Fruit fly (Drosophila melanogaster): ENCODE measurements around the gene Mob2.
A peak's percentile ranks its signal among the peaks of the same experiment; 100 is the strongest.

Mob2 gene

DNA sequence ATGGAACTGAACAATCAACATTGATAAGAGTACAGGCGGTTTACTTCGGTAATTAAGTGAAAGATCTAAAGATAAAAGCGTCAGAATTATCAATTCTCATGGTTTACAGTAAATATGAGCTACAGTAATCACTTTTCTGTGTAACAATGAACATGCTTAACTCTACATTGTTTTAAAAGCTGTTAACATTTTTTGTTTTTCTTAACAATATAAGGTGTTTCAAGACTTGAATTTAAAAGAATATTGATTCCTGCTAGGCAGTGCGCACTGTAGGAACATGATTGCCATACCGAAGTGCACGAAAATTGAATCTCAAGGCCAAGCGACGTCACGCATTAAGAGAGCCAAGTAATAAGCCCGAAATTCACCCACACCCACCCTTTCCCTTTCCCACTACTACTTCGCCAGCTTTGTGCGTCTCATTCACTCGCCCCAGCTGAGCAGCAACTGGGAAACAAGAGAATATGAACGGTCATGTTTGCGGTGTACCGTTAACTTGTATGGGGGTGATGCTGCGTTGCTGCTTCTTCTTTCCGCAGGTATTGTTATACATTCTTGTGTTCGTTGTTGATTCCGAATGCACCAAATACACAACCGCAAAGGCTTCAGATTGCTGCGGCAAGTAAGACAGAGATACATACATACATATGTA is 70.7 kb downstream of the Mob2 start (continued):
- peak; percentile 38 for TF ChIP-seq CG1603 (tag; optimal IDR thresholded peaks at IDR 0.05)
- peak; percentile 17 for TF ChIP-seq pnt (GFP tag; optimal IDR thresholded peaks at IDR 0.05)
- no peak for TF ChIP-seq CG31365 (tag; optimal IDR thresholded peaks at IDR 0.05)
- peak; percentile 24 for TF ChIP-seq CG7928 (GFP tag; optimal IDR thresholded peaks at IDR 0.05)
- TF ChIP-seq CG10274 (GFP tag; optimal IDR thresholded peaks at IDR 0.05), result peak; percentile 30
- TF ChIP-seq danr (GFP tag; IDR thresholded peaks at IDR 0.05), result peak; percentile 58; the same call in 1 of the 2 replicates
- no peak for TF ChIP-seq NK7.1 (GFP tag; optimal IDR thresholded peaks at IDR 0.05)
- peak; percentile 64 for TF ChIP-seq CG12659 (GFP tag; optimal IDR thresholded peaks at IDR 0.05)
- peak; percentile 67; the same call in 1 of the 2 replicates for TF ChIP-seq CG7372 (GFP tag; IDR thresholded peaks at IDR 0.05)
- no peak for TF ChIP-seq CG30431 (GFP tag; optimal IDR thresholded peaks at IDR 0.05)
- TF ChIP-seq CG12769 (tag; optimal IDR thresholded peaks at IDR 0.05), result peak; percentile 79
- peak; percentile 42; the same call in 1 of the 2 replicates for TF ChIP-seq onecut (GFP tag; IDR thresholded peaks at IDR 0.05)
- peak; percentile 49 for TF ChIP-seq CG7556 (GFP tag; optimal IDR thresholded peaks at IDR 0.05)
- TF ChIP-seq al (GFP tag; IDR thresholded peaks at IDR 0.05), result peak; percentile 14; the same call in 1 of the 2 replicates
- TF ChIP-seq Jarid2 (GFP tag; optimal IDR thresholded peaks at IDR 0.05), result no peak
- TF ChIP-seq grau (tag; optimal IDR thresholded peaks at IDR 0.05), result peak; percentile 96
- TF ChIP-seq CG8388 (GFP tag; optimal IDR thresholded peaks at IDR 0.05), result peak; percentile 6
- peak; percentile 70; the same call in 1 of the 2 replicates for TF ChIP-seq ttk (GFP tag; IDR thresholded peaks at IDR 0.05)
- TF ChIP-seq CG1792 (GFP tag; optimal IDR thresholded peaks at IDR 0.05), result peak; percentile 17
- TF ChIP-seq Fer3 (tag; optimal IDR thresholded peaks at IDR 0.05), result peak; percentile 72
- TF ChIP-seq corto (GFP tag; optimal IDR thresholded peaks at IDR 0.05), result peak; percentile 52
- peak; percentile 28 for TF ChIP-seq scrt (GFP tag; optimal IDR thresholded peaks at IDR 0.05)
- TF ChIP-seq nau (GFP tag; optimal IDR thresholded peaks at IDR 0.05), result peak; percentile 20
- peak; percentile 33 to 50 for TF ChIP-seq Pdp1 (GFP tag; optimal IDR thresholded peaks at IDR 0.05)
- TF ChIP-seq CG10366 (GFP tag; IDR thresholded peaks at IDR 0.05), result peak; percentile 69; the same call in 1 of the 2 replicates
- no peak for TF ChIP-seq kni (GFP tag; optimal IDR thresholded peaks at IDR 0.05)
- 0 out of 2 replicates have a peak, but pooled peaks have one; percentile 33 for TF ChIP-seq CG5953 (GFP tag; IDR thresholded peaks at IDR 0.05)
- TF ChIP-seq CG12071 (GFP tag; optimal IDR thresholded peaks at IDR 0.05), result peak; percentile 21
- TF ChIP-seq pum (GFP tag; optimal IDR thresholded peaks at IDR 0.05), result peak; percentile 14
- peak; percentile 74 for TF ChIP-seq CG7839 (tag; optimal IDR thresholded peaks at IDR 0.05)
- peak; percentile 61 for TF ChIP-seq BtbVII (GFP tag; optimal IDR thresholded peaks at IDR 0.05)
- TF ChIP-seq Taf1 (GFP tag; IDR thresholded peaks at IDR 0.05), result peak; percentile 64; the same call in 1 of the 2 replicates
- TF ChIP-seq nmo (GFP tag; optimal IDR thresholded peaks at IDR 0.05), result peak; percentile 63
- TF ChIP-seq pita (GFP tag; optimal IDR thresholded peaks at IDR 0.05), result no peak
- TF ChIP-seq lilli (GFP tag; optimal IDR thresholded peaks at IDR 0.05), result peak; percentile 56
- peak; percentile 58 for TF ChIP-seq CG4730 (GFP tag; IDR thresholded peaks at IDR 0.05)
- no peak for TF ChIP-seq CG42726 (GFP tag; IDR thresholded peaks at IDR 0.05; ENCODE audit: partially characterized antibody)
- peak; percentile 82 for TF ChIP-seq lab (GFP tag; optimal IDR thresholded peaks at IDR 0.05)
- peak; percentile 81 for TF ChIP-seq lbe (GFP tag; optimal IDR thresholded peaks at IDR 0.05)
- no peak for TF ChIP-seq CG6765 (GFP tag; optimal IDR thresholded peaks at IDR 0.05)
- peak; percentile 72 for TF ChIP-seq Ptx1 (GFP tag; IDR thresholded peaks at IDR 0.05)
- TF ChIP-seq CG2120 (GFP tag; optimal IDR thresholded peaks at IDR 0.05), result peak; percentile 85
- TF ChIP-seq Myb (GFP tag; optimal IDR thresholded peaks at IDR 0.05), result peak; percentile 17
- no peak for TF ChIP-seq Elba2 (GFP tag; optimal IDR thresholded peaks at IDR 0.05)
- TF ChIP-seq fu2 (GFP tag; optimal IDR thresholded peaks at IDR 0.05), result no peak
- peak; percentile 29 for TF ChIP-seq CG12942 (GFP tag; optimal IDR thresholded peaks at IDR 0.05)
- peak; percentile 57 for TF ChIP-seq CG7786 (GFP tag; optimal IDR thresholded peaks at IDR 0.05)
- TF ChIP-seq CG2712 (tag; optimal IDR thresholded peaks at IDR 0.05), result peak; percentile 70
- TF ChIP-seq ftz-f1 (GFP tag; optimal IDR thresholded peaks at IDR 0.05), result peak; percentile 39

All from whole organism, embryonic.